Worm (Caenorhabditis elegans): Measurements from ENCODE around the gene btb-19.

DNA sequence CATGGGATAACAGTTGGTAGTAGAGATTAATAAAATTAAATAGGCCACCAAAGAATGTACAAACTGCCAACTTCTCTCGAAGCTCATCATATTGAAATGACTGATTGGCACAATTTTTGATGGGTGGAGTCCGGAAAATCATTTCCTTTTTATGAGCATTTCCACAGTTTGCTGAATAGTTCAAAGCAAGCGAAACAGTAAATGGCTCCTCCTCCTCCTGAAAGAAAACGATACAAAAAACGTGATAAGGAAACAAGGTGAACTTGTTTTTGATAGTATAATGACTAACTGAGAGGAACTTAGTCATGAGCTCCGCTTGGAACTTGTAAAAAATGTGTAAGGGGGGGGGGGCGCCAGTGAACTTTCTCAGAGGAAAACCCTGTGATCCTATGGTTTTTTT lies 6.9 kb downstream of the btb-19 start, which contains the start of gene K10H10.9:
- no peak for TF ChIP-seq flt-1 (GFP tag; IDR thresholded peaks at IDR 0.05)
- no peak for TF ChIP-seq T22C8.4 (GFP tag; IDR thresholded peaks at IDR 0.05)
- TF ChIP-seq tab-1 (GFP tag; IDR thresholded peaks at IDR 0.05): no peak
- TF ChIP-seq med-1 (GFP tag; optimal IDR thresholded peaks at IDR 0.05; ENCODE audit: insufficient read depth): no peak
- TF ChIP-seq ref-1 (GFP tag; conservative IDR thresholded peaks at IDR 0.05): no peak
